Worm (Caenorhabditis elegans): ENCODE data around the gene frpr-18.

ce11 chrV:6894778-6895177, 24.7 kb downstream of the frpr-18 start, which contains the start of gene K11C4.2:
- no peak for TF ChIP-seq unc-120 (tag; optimal IDR thresholded peaks at IDR 0.05; ENCODE audit: poor library complexity, severe bottlenecking)
- TF ChIP-seq nhr-28 (tag; optimal IDR thresholded peaks at IDR 0.05) = no peak
- no peak for TF ChIP-seq unc-62 (GFP tag; optimal IDR thresholded peaks at IDR 0.05)
- no peak for TF ChIP-seq nhr-76 (tag; optimal IDR thresholded peaks at IDR 0.05)
- no peak for TF ChIP-seq mab-5 (tag; optimal IDR thresholded peaks at IDR 0.05)
- no peak for TF ChIP-seq nhr-237 (tag; optimal IDR thresholded peaks at IDR 0.05)
- no peak for TF ChIP-seq mep-1 (tag; optimal IDR thresholded peaks at IDR 0.05)
